Worm (Caenorhabditis elegans): ENCODE measurements around the gene ncs-1.

ncs-1 gene

ce11 chrX:932874-933273 is 30.2 kb downstream of the ncs-1 start:
- TF ChIP-seq pha-4 (tag; optimal IDR thresholded peaks at IDR 0.05) (no peak), unc-120 (tag; optimal IDR thresholded peaks at IDR 0.05; ENCODE audit: poor library complexity, severe bottlenecking) (peak; percentile 83), ces-1 (GFP tag; optimal IDR thresholded peaks at IDR 0.05) (peak; percentile 56), sptf-1 (tag; optimal IDR thresholded peaks at IDR 0.05) (peak; percentile 16)

ce11 chrX:927632-928031 is 35.4 kb downstream of the ncs-1 start:
- TF ChIP-seq mls-2 (tag; optimal IDR thresholded peaks at IDR 0.05) (no peak), elt-1 (tag; optimal IDR thresholded peaks at IDR 0.05; ENCODE audit: borderline replicate concordance, insufficient read depth) (no peak), lsy-2 (tag; optimal IDR thresholded peaks at IDR 0.05) (no peak), nhr-76 (tag; optimal IDR thresholded peaks at IDR 0.05) (no peak), hlh-1 (tag; optimal IDR thresholded peaks at IDR 0.05) (no peak), unc-39 (tag; optimal IDR thresholded peaks at IDR 0.05) (no peak), nhr-12 (tag; optimal IDR thresholded peaks at IDR 0.05) (no peak), bed-3 (GFP tag; optimal IDR thresholded peaks at IDR 0.05) (no peak), lin-32 (GFP tag; optimal IDR thresholded peaks at IDR 0.05) (no peak), ceh-43 (GFP tag; optimal IDR thresholded peaks at IDR 0.05) (no peak), nhr-28 (tag; optimal IDR thresholded peaks at IDR 0.05) (no peak)

- TF ChIP-seq flh-1 (GFP tag; optimal IDR thresholded peaks at IDR 0.05) = no peak
- no peak for TF ChIP-seq ham-2 (GFP tag; optimal IDR thresholded peaks at IDR 0.05)
- no peak for TF ChIP-seq nhr-2 (tag; optimal IDR thresholded peaks at IDR 0.05)
- TF ChIP-seq nhr-12 (tag; optimal IDR thresholded peaks at IDR 0.05) = no peak
- no peak for TF ChIP-seq mls-2 (tag; optimal IDR thresholded peaks at IDR 0.05)
- TF ChIP-seq sem-2 (GFP tag; optimal IDR thresholded peaks at IDR 0.05) = no peak
- no peak for TF ChIP-seq zip-8 (tag; optimal IDR thresholded peaks at IDR 0.05)
- TF ChIP-seq unc-120 (tag; optimal IDR thresholded peaks at IDR 0.05; ENCODE audit: poor library complexity, severe bottlenecking) = no peak
- TF ChIP-seq cnd-1 (tag; optimal IDR thresholded peaks at IDR 0.05) = no peak
- no peak for TF ChIP-seq ceh-39 (tag; optimal IDR thresholded peaks at IDR 0.05)
- TF ChIP-seq unc-62 (GFP tag; optimal IDR thresholded peaks at IDR 0.05) = no peak
These were observed 36.9 kb downstream of the ncs-1 start for ce11 chrX:926125-926524.

ce11 chrX:924495-925008 is 38.5 kb downstream of the ncs-1 start, which contains the start of the genes pifk-1 and tbc-11:
TSS of gene pifk-1 (minus strand) at chrX:924511.
TSS of gene tbc-11 (plus strand) at chrX:924958.
- peak; percentile 26 for TF ChIP-seq unc-120 (tag; optimal IDR thresholded peaks at IDR 0.05; ENCODE audit: poor library complexity, severe bottlenecking)
- TF ChIP-seq zip-8 (tag; optimal IDR thresholded peaks at IDR 0.05) = no peak
- no peak for TF ChIP-seq nhr-2 (tag; optimal IDR thresholded peaks at IDR 0.05)
- TF ChIP-seq mep-1 (tag; optimal IDR thresholded peaks at IDR 0.05) = peak; percentile 70
- peak; percentile 12 for TF ChIP-seq pha-4 (tag; optimal IDR thresholded peaks at IDR 0.05)
- no peak for TF ChIP-seq tbx-8 (GFP tag; optimal IDR thresholded peaks at IDR 0.05)
- no peak for TF ChIP-seq M03D4.4 (tag; optimal IDR thresholded peaks at IDR 0.05)
- TF ChIP-seq ceh-83 (GFP tag; optimal IDR thresholded peaks at IDR 0.05) = no peak

- TF ChIP-seq flh-1 (GFP tag; optimal IDR thresholded peaks at IDR 0.05) = no peak
- TF ChIP-seq nhr-2 (tag; optimal IDR thresholded peaks at IDR 0.05) = no peak
- TF ChIP-seq mls-2 (tag; optimal IDR thresholded peaks at IDR 0.05) = no peak
- TF ChIP-seq bed-3 (GFP tag; optimal IDR thresholded peaks at IDR 0.05) = no peak
- no peak for TF ChIP-seq mab-5 (tag; optimal IDR thresholded peaks at IDR 0.05)
- TF ChIP-seq lin-13 (tag; optimal IDR thresholded peaks at IDR 0.05) = no peak
- no peak for TF ChIP-seq lin-32 (GFP tag; optimal IDR thresholded peaks at IDR 0.05)
- TF ChIP-seq ces-1 (GFP tag; optimal IDR thresholded peaks at IDR 0.05) = no peak
- no peak for TF ChIP-seq blmp-1 (tag; optimal IDR thresholded peaks at IDR 0.05)
- no peak for TF ChIP-seq cnd-1 (tag; optimal IDR thresholded peaks at IDR 0.05)
- no peak for TF ChIP-seq unc-120 (tag; optimal IDR thresholded peaks at IDR 0.05; ENCODE audit: poor library complexity, severe bottlenecking)
- TF ChIP-seq nhr-237 (tag; optimal IDR thresholded peaks at IDR 0.05) = no peak
- TF ChIP-seq pha-4 (tag; optimal IDR thresholded peaks at IDR 0.05) = no peak
- no peak for TF ChIP-seq drap-1 (GFP tag; optimal IDR thresholded peaks at IDR 0.05)
- no peak for TF ChIP-seq ham-2 (GFP tag; optimal IDR thresholded peaks at IDR 0.05)
- TF ChIP-seq zip-8 (tag; optimal IDR thresholded peaks at IDR 0.05) = no peak
These were observed 45.0 kb downstream of the ncs-1 start, which contains the start of gene F35H12.5 for ce11 chrX:918097-918496. TSS of gene F35H12.5 (plus strand) at chrX:918397.

All from whole organism, mixed stage, embryonic.